Fruit fly (Drosophila melanogaster) whole organism, embryonic: Measurements from ENCODE around the gene lectin-24A.

ENCODE experiments used
- Adf1 ChIP-seq: fragments of 200-800 bp; sonication (Bioruptor generic); IDR thresholded peaks from 2 replicates; pipeline ENCODE4 v1.3.6; 2022; ENCODE audit warnings: missing biosample characterization, missing genetic modification characterization
- BtbVII ChIP-seq: fragments of 200-800 bp; sonication (Bioruptor generic); optimal IDR thresholded peaks from 3 replicates; lab custom pipeline; 2017; ENCODE audit warnings: missing biosample characterization, mild to moderate bottlenecking, missing genetic modification characterization
- C15 ChIP-seq: fragments of 200-800 bp; sonication (Bioruptor generic); IDR thresholded peaks from 3 replicates; pipeline ENCODE4 v1.3.6; 2022; ENCODE audit warnings: missing biosample characterization, missing genetic modification characterization
- CG11456 ChIP-seq: fragments of 200-800 bp; sonication (Bioruptor generic); IDR thresholded peaks from 3 replicates; pipeline ENCODE4 v1.3.6; 2022; ENCODE audit warnings: missing biosample characterization, missing genetic modification characterization
- CG12155 ChIP-seq: fragments of 200-800 bp; sonication (Bioruptor generic); optimal IDR thresholded peaks from 3 replicates; lab custom pipeline; 2016; ENCODE audit warnings: missing biosample characterization, missing genetic modification characterization
- CG12236 ChIP-seq: fragments of 200-800 bp; sonication (Bioruptor generic); optimal IDR thresholded peaks from 2 replicates; lab custom pipeline; 2016; ENCODE audit warnings: missing biosample characterization, missing genetic modification characterization
- CG14050 ChIP-seq: fragments of 200-800 bp; sonication (Bioruptor generic); IDR thresholded peaks from 3 replicates; pipeline ENCODE4 v1.3.6; 2022; ENCODE audit warnings: missing biosample characterization, missing genetic modification characterization
- CG14860 ChIP-seq: fragments of 200-800 bp; sonication (Bioruptor generic); IDR thresholded peaks from 3 replicates; pipeline ENCODE4 v1.3.6; 2022; ENCODE audit warnings: missing biosample characterization, missing genetic modification characterization; ENCODE audit not compliant: partially characterized antibody
- CG15696 ChIP-seq: fragments of 200-800 bp; sonication (Bioruptor generic); optimal IDR thresholded peaks from 2 replicates; lab custom pipeline; 2019; ENCODE audit warnings: missing biosample characterization, mild to moderate bottlenecking, missing genetic modification characterization, moderate library complexity
- CG17328 ChIP-seq: fragments of 200-800 bp; sonication (Bioruptor generic); IDR thresholded peaks from 2 replicates; pipeline ENCODE4 v1.3.6; 2022; ENCODE audit warnings: missing biosample characterization, missing genetic modification characterization
- CG17912 ChIP-seq: fragments of 200-800 bp; sonication (Bioruptor generic); optimal IDR thresholded peaks from 2 replicates; lab custom pipeline; 2018; ENCODE audit warnings: missing biosample characterization, mild to moderate bottlenecking, missing genetic modification characterization
- CG30020 ChIP-seq: fragments of 200-800 bp; optimal IDR thresholded peaks from 2 replicates; lab custom pipeline; 2019; ENCODE audit warnings: missing biosample characterization, mild to moderate bottlenecking, missing genetic modification characterization, moderate library complexity
- CG30431 ChIP-seq: fragments of 200-800 bp; sonication (Bioruptor generic); optimal IDR thresholded peaks from 2 replicates; lab custom pipeline; 2017; ENCODE audit warnings: missing biosample characterization, missing genetic modification characterization
- CG4282 ChIP-seq: fragments of 200-800 bp; sonication (Bioruptor generic); optimal IDR thresholded peaks from 2 replicates; lab custom pipeline; 2016; ENCODE audit warnings: missing biosample characterization, missing genetic modification characterization
- CG4404 ChIP-seq: fragments of 200-800 bp; sonication (Bioruptor generic); IDR thresholded peaks from 2 replicates; pipeline ENCODE4 v1.3.6; 2022; ENCODE audit warnings: missing biosample characterization, missing genetic modification characterization
- CG8359 ChIP-seq: fragments of 200-800 bp; sonication (Bioruptor generic); optimal IDR thresholded peaks from 2 replicates; lab custom pipeline; 2017; ENCODE audit warnings: missing biosample characterization, mild to moderate bottlenecking, missing genetic modification characterization, borderline replicate concordance
- Dip2 ChIP-seq: fragments of 200-800 bp; sonication (Bioruptor generic); IDR thresholded peaks from 2 replicates; pipeline ENCODE4 v1.3.6; 2022; ENCODE audit warnings: missing biosample characterization, missing genetic modification characterization
- Doc2 ChIP-seq: fragments of 200-800 bp; sonication (Bioruptor generic); IDR thresholded peaks from 2 replicates; pipeline ENCODE4 v1.3.6; 2022; ENCODE audit warnings: missing biosample characterization, missing genetic modification characterization
- MESR4 ChIP-seq: fragments of 200-800 bp; sonication (Bioruptor generic); optimal IDR thresholded peaks from 2 replicates; lab custom pipeline; 2018; ENCODE audit warnings: missing biosample characterization, mild to moderate bottlenecking, missing genetic modification characterization, moderate library complexity
- Mad ChIP-seq: fragments of 200-800 bp; sonication (Bioruptor generic); optimal IDR thresholded peaks from 2 replicates; lab custom pipeline; 2016; ENCODE audit warnings: missing biosample characterization, missing genetic modification characterization
- NC2α ChIP-seq: fragments of 200-800 bp; sonication (Bioruptor generic); optimal IDR thresholded peaks from 2 replicates; lab custom pipeline; 2016; ENCODE audit warnings: missing biosample characterization, missing genetic modification characterization
- Oaz ChIP-seq: fragments of 200-800 bp; sonication (Bioruptor generic); IDR thresholded peaks from 2 replicates; pipeline ENCODE4 v1.3.6; 2022; ENCODE audit warnings: missing biosample characterization, missing genetic modification characterization
- Ravus ChIP-seq: fragments of 200-800 bp; sonication (Bioruptor generic); IDR thresholded peaks from 2 replicates; pipeline ENCODE4 v1.3.6; 2022; ENCODE audit warnings: missing biosample characterization, missing genetic modification characterization
- Spps ChIP-seq: fragments of 200-800 bp; sonication (Bioruptor generic); optimal IDR thresholded peaks from 2 replicates; lab custom pipeline; 2018; ENCODE audit warnings: missing biosample characterization, mild to moderate bottlenecking, missing genetic modification characterization
- Sry-δ ChIP-seq: fragments of 200-800 bp; sonication (Bioruptor generic); optimal IDR thresholded peaks from 2 replicates; lab custom pipeline; 2016; ENCODE audit warnings: missing biosample characterization, missing genetic modification characterization
- bbx ChIP-seq: fragments of 200-800 bp; sonication (Bioruptor generic); IDR thresholded peaks from 2 replicates; pipeline ENCODE4 v1.3.6; 2022; ENCODE audit warnings: missing biosample characterization, missing genetic modification characterization; ENCODE audit not compliant: partially characterized antibody
- btn ChIP-seq: fragments of 200-800 bp; sonication (Bioruptor generic); optimal IDR thresholded peaks from 2 replicates; lab custom pipeline; 2016; ENCODE audit warnings: missing biosample characterization, missing genetic modification characterization
- corto ChIP-seq: fragments of 200-800 bp; sonication (Bioruptor generic); optimal IDR thresholded peaks from 2 replicates; lab custom pipeline; 2016; ENCODE audit warnings: missing biosample characterization, mild to moderate bottlenecking, missing genetic modification characterization, moderate library complexity
- eyg ChIP-seq: fragments of 200-800 bp; sonication (Bioruptor generic); optimal IDR thresholded peaks from 3 replicates; lab custom pipeline; 2016; ENCODE audit warnings: missing biosample characterization, missing genetic modification characterization
- fru ChIP-seq: fragments of >200 bp; optimal IDR thresholded peaks from 2 replicates; lab custom pipeline; 2017
- gt ChIP-seq: fragments of 200-800 bp; sonication (Bioruptor generic); IDR thresholded peaks from 2 replicates; pipeline ENCODE4 v1.3.6; 2022; ENCODE audit warnings: missing biosample characterization, missing genetic modification characterization
- h ChIP-seq: fragments of >200 bp; optimal IDR thresholded peaks from 2 replicates; lab custom pipeline; 2017
- hb ChIP-seq: fragments of 200-800 bp; sonication (Bioruptor generic); IDR thresholded peaks from 3 replicates; pipeline ENCODE4 v1.3.6; 2022; ENCODE audit warnings: missing biosample characterization, missing genetic modification characterization; ENCODE audit not compliant: partially characterized antibody
- lola ChIP-seq, 3 experiments: fragments of >200 bp in 2 of 3; fragments of 200-800 bp in 1 of 3; sonication (Bioruptor generic) in 1 of 3; optimal IDR thresholded peaks; 2 replicates each; lab custom pipeline; 2017 to 2019; ENCODE audit warnings: missing biosample characterization in 3 of 3, missing genetic modification characterization in 3 of 3, mild to moderate bottlenecking in 1 of 3, moderate library complexity in 1 of 3
- luna ChIP-seq: fragments of 200-800 bp; sonication (Bioruptor generic); optimal IDR thresholded peaks from 2 replicates; lab custom pipeline; 2016; ENCODE audit warnings: missing biosample characterization, missing genetic modification characterization
- mam ChIP-seq: fragments of 200-800 bp; sonication (Bioruptor generic); optimal IDR thresholded peaks from 3 replicates; lab custom pipeline; 2016; ENCODE audit warnings: missing biosample characterization, missing genetic modification characterization
- org-1 ChIP-seq: fragments of 200-800 bp; sonication (Bioruptor generic); optimal IDR thresholded peaks from 2 replicates; lab custom pipeline; 2017; ENCODE audit warnings: missing biosample characterization, missing genetic modification characterization
- pan ChIP-seq, 4 experiments: fragments of >200 bp in 3 of 4; fragments of 200-800 bp in 1 of 4; sonication (Bioruptor generic) in 1 of 4; optimal IDR thresholded peaks in 3 of 4; IDR thresholded peaks in 1 of 4; 2 replicates each; pipeline versions ENCODE4 v1.3.6 to Lab custom; 2017 to 2022; ENCODE audit warnings: missing biosample characterization in 2 of 4, missing genetic modification characterization in 2 of 4, mixed read lengths in 1 of 4
- pfk ChIP-seq: fragments of 200-800 bp; sonication (Bioruptor generic); optimal IDR thresholded peaks from 2 replicates; lab custom pipeline; 2018; ENCODE audit warnings: missing biosample characterization, mild to moderate bottlenecking, missing genetic modification characterization, moderate library complexity
- prd ChIP-seq, 3 experiments: fragments of >200 bp in 2 of 3; fragments of 200-800 bp in 1 of 3; sonication (Bioruptor generic) in 1 of 3; optimal IDR thresholded peaks in 2 of 3; IDR thresholded peaks in 1 of 3; 2 replicates in 2 of 3; 3 replicates in 1 of 3; pipeline versions ENCODE4 v1.3.6 to Lab custom; 2017 to 2022; ENCODE audit warnings: missing biosample characterization in 1 of 3, missing genetic modification characterization in 1 of 3
- psq ChIP-seq: fragments of 200-800 bp; sonication (Bioruptor generic); optimal IDR thresholded peaks from 2 replicates; lab custom pipeline; 2017; ENCODE audit warnings: missing biosample characterization, missing genetic modification characterization
- ranshi ChIP-seq: fragments of 200-800 bp; sonication (Bioruptor generic); IDR thresholded peaks from 2 replicates; pipeline ENCODE4 v1.3.6; 2022; ENCODE audit warnings: missing biosample characterization, missing genetic modification characterization
- rib ChIP-seq: fragments of 200-800 bp; sonication (Bioruptor generic); IDR thresholded peaks from 2 replicates; pipeline ENCODE4 v1.3.6; 2022; ENCODE audit warnings: missing biosample characterization, missing genetic modification characterization
- row ChIP-seq: fragments of 200-800 bp; sonication (Bioruptor generic); IDR thresholded peaks from 3 replicates; pipeline ENCODE4 v1.3.6; 2022; ENCODE audit warnings: missing biosample characterization, missing genetic modification characterization
- sob ChIP-seq: fragments of 200-800 bp; sonication (Bioruptor generic); IDR thresholded peaks from 2 replicates; pipeline ENCODE4 v1.3.6; 2022; ENCODE audit warnings: missing biosample characterization, missing genetic modification characterization
- tin ChIP-seq: fragments of 200-800 bp; sonication (Bioruptor generic); optimal IDR thresholded peaks from 3 replicates; lab custom pipeline; 2016; ENCODE audit warnings: missing biosample characterization, missing genetic modification characterization
- trh ChIP-seq: fragments of 200-800 bp; sonication (Bioruptor generic); optimal IDR thresholded peaks from 2 replicates; lab custom pipeline; 2016; ENCODE audit warnings: missing biosample characterization, missing genetic modification characterization
- yki ChIP-seq: fragments of >200 bp; optimal IDR thresholded peaks from 3 replicates; lab custom pipeline; 2018

The lectin-24A gene

DNA sequence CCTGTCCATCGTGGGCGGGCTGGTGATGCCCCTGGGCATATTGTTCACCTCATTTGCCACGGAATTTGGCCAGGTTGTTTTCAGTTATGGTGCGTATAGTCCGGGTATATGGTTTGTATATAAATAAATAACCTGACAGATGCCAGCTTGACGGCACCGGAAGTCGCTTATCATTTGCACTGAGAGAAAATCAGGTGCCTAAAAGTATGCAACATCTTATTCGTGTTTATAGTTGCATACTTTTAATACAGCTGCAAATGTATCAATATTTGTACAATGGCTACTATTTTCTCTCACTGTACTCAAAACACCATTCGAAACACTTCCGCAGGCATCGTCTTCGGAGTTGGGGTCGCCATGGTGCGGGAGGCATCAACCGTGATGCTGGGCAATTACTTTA is 31.1 kb upstream of the lectin-24A start (continued):
- TF ChIP-seq ranshi (peak; percentile 21; the same call in 1 of the 2 replicates), CG12155 (GFP tag; lab: Kevin White, UChicago) (no peak), hb (GFP tag; lab: Robert Waterston, UW) (no peak), CG14050 (GFP tag; lab: Robert Waterston, UW) (no peak), CG12236 (no peak), lola (GFP tag; optimal IDR thresholded peaks at IDR 0.05; lab: Kevin White, UChicago) (no peak), NC2α (GFP tag; lab: Kevin White, UChicago) (no peak), CG17328 (GFP tag; lab: Robert Waterston, UW) (no peak), Spps (tag; lab: Kevin White, UChicago) (no peak), Dip2 (GFP tag; lab: Robert Waterston, UW) (no peak), org-1 (no peak), fru (lab: Kevin White, UChicago) (no peak), row (peak; percentile 41; the same call in 2 of the 3 replicates), CG4404 (GFP tag; lab: Robert Waterston, UW) (no peak), MESR4 (no peak), h (lab: Kevin White, UChicago) (no peak), Mad (GFP tag; lab: Kevin White, UChicago) (no peak), gt (no peak), Ravus (GFP tag; lab: Robert Waterston, UW) (no peak), eyg (GFP tag; lab: Kevin White, UChicago) (peak; percentile 3), CG8359 (GFP tag; lab: Kevin White, UChicago) (no peak), CG14860 (GFP tag; lab: Robert Waterston, UW) (no peak), CG15696 (no peak), CG30431 (GFP tag; lab: Kevin White, UChicago) (no peak), C15 (GFP tag; lab: Robert Waterston, UW) (no peak), yki (lab: Kevin White, UChicago) (no peak), luna (GFP tag; lab: Kevin White, UChicago) (no peak), BtbVII (no peak), sob (GFP tag; lab: Robert Waterston, UW) (peak; percentile 46; the same call in 1 of the 2 replicates), CG11456 (GFP tag; lab: Robert Waterston, UW) (peak; percentile 64; the same call in 2 of the 3 replicates), trh (GFP tag; lab: Kevin White, UChicago) (peak; percentile 2), pfk (GFP tag; lab: Kevin White, UChicago) (no peak), rib (GFP tag; lab: Robert Waterston, UW) (no peak), CG17912 (no peak), psq (GFP tag; lab: Kevin White, UChicago) (no peak), Adf1 (GFP tag; lab: Robert Waterston, UW) (no peak), CG30020 (tag; lab: Kevin White, UChicago) (no peak), Doc2 (no peak), Oaz (GFP tag; lab: Robert Waterston, UW) (no peak), btn (no peak), mam (GFP tag; lab: Kevin White, UChicago) (no peak), prd (optimal IDR thresholded peaks at IDR 0.05; lab: Kevin White, UChicago) (no peak), prd (GFP tag; IDR thresholded peaks at IDR 0.05; lab: Robert Waterston, UW) (no peak), bbx (GFP tag; lab: Robert Waterston, UW) (no peak), corto (GFP tag; lab: Kevin White, UChicago) (no peak), Sry-δ (GFP tag; lab: Kevin White, UChicago) (no peak), pan (optimal IDR thresholded peaks at IDR 0.05; lab: Kevin White, UChicago) (no peak), pan (GFP tag; optimal IDR thresholded peaks at IDR 0.05 in 1 of 2, IDR thresholded peaks at IDR 0.05 in 1 of 2) (peak in 1 of 2 experiments; percentile 44), tin (no peak), CG4282 (GFP tag; lab: Kevin White, UChicago) (no peak)
